Comparison of ENCODE assay signal across 8 worm cellular contexts in genomic region chrII:1236479-1236878, ce11.
TF ChIP-seq lines count a peak whose summit lies in the region.

No protein-coding gene starts in this region.

TF ChIP-seq in whole organism, L1 larva, 84 proteins besides CTCF, POLR2A, EP300 and RAD21 (continues in another document):
- TF ChIP-seq hlh-4 (tag; optimal IDR thresholded peaks at IDR 0.05; lab: Kevin White, UChicago) (no peak), lin-35 (GFP tag; optimal IDR thresholded peaks at IDR 0.05; lab: Kevin White, UChicago) (no peak), pqm-1 (tag; optimal IDR thresholded peaks at IDR 0.05; lab: Kevin White, UChicago) (no peak), unc-30 (tag; optimal IDR thresholded peaks at IDR 0.05; lab: Kevin White, UChicago) (no peak), lin-14 (GFP tag; optimal IDR thresholded peaks at IDR 0.05; lab: Kevin White, UChicago) (peak; percentile 14), sup-37 (GFP tag; optimal IDR thresholded peaks at IDR 0.05; lab: Kevin White, UChicago) (no peak), efl-1 (optimal IDR thresholded peaks at IDR 0.05; lab: Kevin White, UChicago) (peak in 1 of 2 experiments; percentile 28), efl-1 (GFP tag; optimal IDR thresholded peaks at IDR 0.05 in 1 of 2; lab: Kevin White, UChicago) (peak in 1 of 2 experiments; percentile 29), mdl-1 (tag; optimal IDR thresholded peaks at IDR 0.05; lab: Kevin White, UChicago) (peak in 1 of 2 experiments; percentile 5), nhr-84 (tag; optimal IDR thresholded peaks at IDR 0.05; lab: Kevin White, UChicago) (no peak), ets-5 (GFP tag; IDR thresholded peaks at IDR 0.05; lab: Robert Waterston, UW) (no peak)

TF ChIP-seq in whole organism, L2 larva, 48 proteins besides CTCF, POLR2A, EP300 and RAD21:
- TF ChIP-seq Y55F3AM.14 (GFP tag; optimal IDR thresholded peaks at IDR 0.05; lab: Kevin White, UChicago): peak; percentile 52
- no peak for TF ChIP-seq lsy-2 (tag; optimal IDR thresholded peaks at IDR 0.05; lab: Kevin White, UChicago)
TF ChIP-seq in whole organism, L2 larva: peak in this region for 1.

TF ChIP-seq in whole organism, L3 larva, 47 proteins besides CTCF, POLR2A, EP300 and RAD21:
- TF ChIP-seq nhr-25 (tag; optimal IDR thresholded peaks at IDR 0.05; lab: Kevin White, UChicago) (peak; percentile 36), unc-62 (GFP tag; optimal IDR thresholded peaks at IDR 0.05; lab: Kevin White, UChicago) (no peak), pha-4 (tag; optimal IDR thresholded peaks at IDR 0.05; lab: Kevin White, UChicago) (peak; percentile 21), lsy-12 (tag; optimal IDR thresholded peaks at IDR 0.05; lab: Kevin White, UChicago) (peak; percentile 54), nhr-23 (tag; optimal IDR thresholded peaks at IDR 0.05; lab: Kevin White, UChicago) (peak; percentile 58), elt-1 (tag; optimal IDR thresholded peaks at IDR 0.05; lab: Kevin White, UChicago) (peak; percentile 5), sea-2 (GFP tag; optimal IDR thresholded peaks at IDR 0.05; lab: Kevin White, UChicago) (peak; percentile 19), lin-39 (tag; optimal IDR thresholded peaks at IDR 0.05; lab: Kevin White, UChicago) (no peak), elt-3 (tag; optimal IDR thresholded peaks at IDR 0.05; lab: Kevin White, UChicago) (no peak)

TF ChIP-seq in whole organism, L4 larva, 104 proteins besides CTCF, POLR2A, EP300 and RAD21 (continues in another document):
- TF ChIP-seq dpl-1 (GFP tag; optimal IDR thresholded peaks at IDR 0.05; lab: Kevin White, UChicago) (no peak), madf-9 (GFP tag; conservative IDR thresholded peaks at IDR 0.05; lab: Robert Waterston, UW) (peak; percentile 31; the same call in 1 of the 2 replicates), ces-1 (GFP tag; optimal IDR thresholded peaks at IDR 0.05; lab: Kevin White, UChicago) (no peak), unc-39 (tag; optimal IDR thresholded peaks at IDR 0.05; lab: Kevin White, UChicago) (no peak), nhr-6 (tag; optimal IDR thresholded peaks at IDR 0.05; lab: Kevin White, UChicago) (peak; percentile 33), hlh-30 (tag; optimal IDR thresholded peaks at IDR 0.05; lab: Kevin White, UChicago; ENCODE audit: insufficient read depth) (peak; percentile 43), nhr-28 (tag; optimal IDR thresholded peaks at IDR 0.05; lab: Kevin White, UChicago) (peak; percentile 17), mdl-1 (tag; optimal IDR thresholded peaks at IDR 0.05; lab: Kevin White, UChicago) (peak in 1 of 2 experiments; percentile 15), lin-1 (GFP tag; IDR thresholded peaks at IDR 0.05; lab: Robert Waterston, UW) (no peak), mes-2 (tag; optimal IDR thresholded peaks at IDR 0.05; lab: Kevin White, UChicago; ENCODE audit: poor library complexity, severe bottlenecking) (peak; percentile 32), nhr-10 (tag; optimal IDR thresholded peaks at IDR 0.05; lab: Kevin White, UChicago) (no peak), unc-62 (GFP tag; optimal IDR thresholded peaks at IDR 0.05 in 1 of 2; lab: Kevin White, UChicago) (no peak), unc-62 (tag; optimal IDR thresholded peaks at IDR 0.05; lab: Kevin White, UChicago) (no peak)

TF ChIP-seq in whole organism, late embryonic, 69 proteins besides CTCF, POLR2A, EP300 and RAD21:
- TF ChIP-seq nfya-1 (tag; optimal IDR thresholded peaks at IDR 0.05; lab: Kevin White, UChicago) (peak; percentile 36), pqm-1 (tag; optimal IDR thresholded peaks at IDR 0.05; lab: Kevin White, UChicago) (no peak), Y22D7AL.16 (tag; optimal IDR thresholded peaks at IDR 0.05; lab: Kevin White, UChicago) (no peak)

TF ChIP-seq in whole organism, midembryonic, 9 proteins besides CTCF, POLR2A, EP300 and RAD21:
- TF ChIP-seq med-1 (GFP tag; optimal IDR thresholded peaks at IDR 0.05; lab: Kevin White, UChicago; ENCODE audit: insufficient read depth): no peak
- TF ChIP-seq ztf-23 (GFP tag; IDR thresholded peaks at IDR 0.05; lab: Robert Waterston, UW): no peak
- no peak for TF ChIP-seq klf-2 (GFP tag; conservative IDR thresholded peaks at IDR 0.05; lab: Robert Waterston, UW)
- no peak for TF ChIP-seq ref-1 (GFP tag; conservative IDR thresholded peaks at IDR 0.05; lab: Robert Waterston, UW)
- TF ChIP-seq flt-1 (GFP tag; IDR thresholded peaks at IDR 0.05; lab: Robert Waterston, UW): 0 out of 2 replicates have a peak, but pooled peaks have one; percentile 47

TF ChIP-seq in whole organism, mixed stage, embryonic, 35 proteins besides CTCF, POLR2A, EP300 and RAD21:
- TF ChIP-seq snpc-4 (tag; optimal IDR thresholded peaks at IDR 0.05; lab: Kevin White, UChicago) (no peak), hlh-1 (tag; optimal IDR thresholded peaks at IDR 0.05; lab: Kevin White, UChicago) (no peak), unc-120 (tag; optimal IDR thresholded peaks at IDR 0.05; lab: Kevin White, UChicago; ENCODE audit: poor library complexity, severe bottlenecking) (peak; percentile 5), unc-62 (GFP tag; optimal IDR thresholded peaks at IDR 0.05; lab: Kevin White, UChicago) (no peak), nhr-12 (tag; optimal IDR thresholded peaks at IDR 0.05; lab: Kevin White, UChicago) (no peak), drap-1 (GFP tag; optimal IDR thresholded peaks at IDR 0.05; lab: Kevin White, UChicago) (no peak), ceh-83 (GFP tag; optimal IDR thresholded peaks at IDR 0.05; lab: Kevin White, UChicago) (no peak), ztf-11 (tag; optimal IDR thresholded peaks at IDR 0.05; lab: Kevin White, UChicago) (no peak), cnd-1 (tag; optimal IDR thresholded peaks at IDR 0.05; lab: Kevin White, UChicago) (peak; percentile 5), nhr-28 (tag; optimal IDR thresholded peaks at IDR 0.05; lab: Kevin White, UChicago) (no peak), lin-32 (GFP tag; optimal IDR thresholded peaks at IDR 0.05; lab: Kevin White, UChicago) (peak; percentile 7), ces-1 (GFP tag; optimal IDR thresholded peaks at IDR 0.05; lab: Kevin White, UChicago) (no peak), ham-2 (GFP tag; optimal IDR thresholded peaks at IDR 0.05; lab: Kevin White, UChicago) (peak; percentile 41), unc-39 (tag; optimal IDR thresholded peaks at IDR 0.05; lab: Kevin White, UChicago) (no peak), nhr-2 (tag; optimal IDR thresholded peaks at IDR 0.05; lab: Kevin White, UChicago) (peak; percentile 42), pha-4 (tag; optimal IDR thresholded peaks at IDR 0.05; lab: Kevin White, UChicago) (peak; percentile 9)

TF ChIP-seq in whole organism, young adult, 124 proteins besides CTCF, POLR2A, EP300 and RAD21:
- TF ChIP-seq F57A8.1 (GFP tag; optimal IDR thresholded peaks at IDR 0.05; lab: Kevin White, UChicago) (no peak), hmg-1.2 (GFP tag; IDR thresholded peaks at IDR 0.05; lab: Robert Waterston, UW) (peak; percentile 82; the same call in 1 of the 2 replicates), pbrm-1 (GFP tag; IDR thresholded peaks at IDR 0.05; lab: Robert Waterston, UW) (no peak), zim-3 (tag; optimal IDR thresholded peaks at IDR 0.05; lab: Kevin White, UChicago) (no peak)
TF ChIP-seq in whole organism, young adult: peak in this region for 1.
